Worm (Caenorhabditis elegans) whole organism, L1 larva: ENCODE results near the gene T01C3.2.

ENCODE experiments used
- C16A3.4 ChIP-seq: fragments of 150-350 bp; optimal IDR thresholded peaks from 2 replicates; lab custom pipeline; 2014; ENCODE audit warnings: missing biosample characterization, missing genetic modification characterization
- C34B4.2 ChIP-seq: sonication (generic microtip); optimal IDR thresholded peaks from 2 replicates; lab custom pipeline; 2017; ENCODE audit warnings: mild to moderate bottlenecking, missing genetic modification characterization, missing compliant biosample characterization
- F16B12.6 ChIP-seq: fragments of 150-350 bp; optimal IDR thresholded peaks from 2 replicates; lab custom pipeline; 2014; ENCODE audit warnings: missing biosample characterization, missing genetic modification characterization
- Y116A8C.19 ChIP-seq: sonication (generic microtip); optimal IDR thresholded peaks from 2 replicates; lab custom pipeline; 2016; ENCODE audit warnings: missing compliant biosample characterization, missing genetic modification characterization, borderline replicate concordance
- aha-1 ChIP-seq: fragments of 150-350 bp; optimal IDR thresholded peaks from 2 replicates; lab custom pipeline; 2014; ENCODE audit warnings: missing biosample characterization, missing genetic modification characterization
- aly-2 ChIP-seq: fragments of 150-350 bp; optimal IDR thresholded peaks from 2 replicates; lab custom pipeline; 2014; ENCODE audit warnings: missing biosample characterization, missing genetic modification characterization
- ama-1 ChIP-seq: fragments of 150-350 bp; optimal IDR thresholded peaks from 2 replicates; lab custom pipeline; 2014
- blmp-1 ChIP-seq: fragments of 150-350 bp; optimal IDR thresholded peaks from 2 replicates; lab custom pipeline; 2014; ENCODE audit warnings: missing biosample characterization, missing genetic modification characterization
- ceh-82 ChIP-seq, 3 experiments: fragments of 150-350 bp in 1 of 3; sonication (generic microtip) in 2 of 3; optimal IDR thresholded peaks; 2 replicates each; lab custom pipeline; 2014 to 2017; ENCODE audit warnings: missing biosample characterization in 3 of 3, missing genetic modification characterization in 3 of 3
- ces-1 ChIP-seq: fragments of 150-350 bp; optimal IDR thresholded peaks from 2 replicates; lab custom pipeline; 2014; ENCODE audit warnings: missing biosample characterization, missing genetic modification reagents, missing genetic modification characterization
- dpl-1 ChIP-seq, 3 experiments: fragments of 150-350 bp in 2 of 3; sonication (generic microtip) in 1 of 3; optimal IDR thresholded peaks; 2 replicates each; lab custom pipeline; 2014 to 2017; ENCODE audit warnings: missing biosample characterization in 3 of 3, missing genetic modification characterization in 3 of 3, missing genetic modification reagents in 3 of 3
- dsc-1 ChIP-seq: sonication (generic microtip); optimal IDR thresholded peaks from 2 replicates; lab custom pipeline; 2016; ENCODE audit warnings: mild to moderate bottlenecking, missing genetic modification characterization, missing compliant biosample characterization
- efl-1 ChIP-seq, 4 experiments: fragments of 150-350 bp; optimal IDR thresholded peaks in 3 of 4; peaks in 1 of 4; 1 replicate in 1 of 4; 2 replicates in 3 of 4; lab custom pipeline; 2014; ENCODE audit warnings: missing biosample characterization in 2 of 4, missing genetic modification characterization in 2 of 4, missing genetic modification reagents in 2 of 4
- egl-13 ChIP-seq: sonication (generic microtip); optimal IDR thresholded peaks from 2 replicates; lab custom pipeline; 2016; ENCODE audit warnings: missing genotype, missing genetic modification reagents, missing genetic modification characterization, missing compliant biosample characterization
- egl-27 ChIP-seq, 2 experiments: fragments of 150-350 bp in 1 of 2; sonication (generic microtip); optimal IDR thresholded peaks; 3 replicates each; lab custom pipeline; 2017 to 2018; ENCODE audit warnings: missing biosample characterization in 2 of 2, missing genetic modification characterization in 2 of 2, missing genetic modification reagents in 2 of 2
- elt-2 ChIP-seq: sonication (generic microtip); optimal IDR thresholded peaks from 2 replicates; lab custom pipeline; 2016; ENCODE audit warnings: missing genetic modification characterization, mild to moderate bottlenecking, inconsistent platforms, missing compliant biosample characterization, missing genetic modification reagents
- ets-5 ChIP-seq: fragments of 200-800 bp; sonication (Bioruptor generic); IDR thresholded peaks from 2 replicates; pipeline ENCODE4 v1.3.6; 2022; ENCODE audit warnings: missing genetic modification characterization, missing compliant biosample characterization
- fkh-10 ChIP-seq: sonication (generic microtip); optimal IDR thresholded peaks from 2 replicates; lab custom pipeline; 2017; ENCODE audit warnings: missing biosample characterization, missing genetic modification reagents, missing genetic modification characterization
- fkh-4 ChIP-seq: sonication (generic microtip); optimal IDR thresholded peaks from 2 replicates; lab custom pipeline; 2016; ENCODE audit warnings: missing compliant biosample characterization, missing genetic modification characterization, borderline replicate concordance
- grh-1 ChIP-seq: fragments of 200-800 bp; sonication (Bioruptor generic); IDR thresholded peaks from 2 replicates; pipeline ENCODE4 v1.3.6; 2022; ENCODE audit warnings: missing genetic modification reagents, missing genetic modification characterization, missing compliant biosample characterization
- hpl-2 ChIP-seq: fragments of 150-350 bp; optimal IDR thresholded peaks from 2 replicates; lab custom pipeline; 2014; ENCODE audit warnings: missing biosample characterization, missing genetic modification reagents, missing genetic modification characterization
- jun-1 ChIP-seq: fragments of 150-350 bp; optimal IDR thresholded peaks from 2 replicates; lab custom pipeline; 2014; ENCODE audit warnings: missing biosample characterization, missing genetic modification reagents, missing genetic modification characterization
- lin-39 ChIP-seq: fragments of 150-350 bp; optimal IDR thresholded peaks from 2 replicates; lab custom pipeline; 2014; ENCODE audit warnings: missing biosample characterization, missing genetic modification reagents, missing genetic modification characterization
- lir-3 ChIP-seq: sonication (generic microtip); optimal IDR thresholded peaks from 2 replicates; lab custom pipeline; 2016; ENCODE audit warnings: mild to moderate bottlenecking, missing genetic modification characterization, moderate library complexity, missing compliant biosample characterization; ENCODE audit not compliant: poor library complexity
- lsy-2 ChIP-seq, 2 experiments: fragments of 150-350 bp; optimal IDR thresholded peaks; 2 replicates each; lab custom pipeline; 2014; ENCODE audit warnings: missing biosample characterization in 2 of 2, missing genetic modification characterization in 2 of 2
- mab-9 ChIP-seq: fragments of 200-800 bp; sonication (Bioruptor generic); IDR thresholded peaks from 2 replicates; pipeline ENCODE4 v1.3.6; 2022; ENCODE audit warnings: missing genetic modification reagents, missing genetic modification characterization, missing compliant biosample characterization
- mdl-1 ChIP-seq, 2 experiments: fragments of 150-350 bp; optimal IDR thresholded peaks; 2 replicates each; lab custom pipeline; 2014 to 2017; ENCODE audit warnings: missing biosample characterization in 2 of 2, missing genetic modification characterization in 2 of 2, inconsistent platforms in 1 of 2
- mep-1 ChIP-seq: fragments of 150-350 bp; optimal IDR thresholded peaks from 2 replicates; lab custom pipeline; 2014; ENCODE audit warnings: missing biosample characterization, missing genetic modification characterization
- nhr-11 ChIP-seq: fragments of 150-350 bp; optimal IDR thresholded peaks from 2 replicates; lab custom pipeline; 2014; ENCODE audit warnings: missing biosample characterization, missing genetic modification characterization
- nhr-47 ChIP-seq: sonication (generic microtip); optimal IDR thresholded peaks from 2 replicates; lab custom pipeline; 2016; ENCODE audit warnings: mild to moderate bottlenecking, missing genetic modification characterization, moderate library complexity, missing compliant biosample characterization
- nhr-71 ChIP-seq: sonication (generic microtip); optimal IDR thresholded peaks from 2 replicates; lab custom pipeline; 2016; ENCODE audit warnings: mild to moderate bottlenecking, missing genetic modification characterization, moderate library complexity, missing compliant biosample characterization
- nhr-76 ChIP-seq: sonication (generic microtip); optimal IDR thresholded peaks from 2 replicates; lab custom pipeline; 2017; ENCODE audit warnings: missing biosample characterization, missing genetic modification characterization
- pax-3 ChIP-seq: fragments of 200-800 bp; sonication (Bioruptor generic); optimal IDR thresholded peaks from 2 replicates; lab custom pipeline; 2018; ENCODE audit warnings: mild to moderate bottlenecking, missing genetic modification characterization, moderate library complexity, missing compliant biosample characterization
- snpc-4 ChIP-seq: fragments of 150-350 bp; optimal IDR thresholded peaks from 2 replicates; lab custom pipeline; 2014; ENCODE audit warnings: missing biosample characterization, missing genetic modification characterization
- snu-23 ChIP-seq: sonication (generic microtip); optimal IDR thresholded peaks from 2 replicates; lab custom pipeline; 2016; ENCODE audit warnings: missing genetic modification characterization, missing compliant biosample characterization
- sptf-1 ChIP-seq: fragments of 150-350 bp; optimal IDR thresholded peaks from 2 replicates; lab custom pipeline; 2014; ENCODE audit warnings: missing biosample characterization, missing genetic modification characterization
- unc-30 ChIP-seq: sonication (generic microtip); optimal IDR thresholded peaks from 2 replicates; lab custom pipeline; 2017; ENCODE audit warnings: missing biosample characterization, missing genetic modification characterization
- unc-62 ChIP-seq: fragments of 150-350 bp; optimal IDR thresholded peaks from 2 replicates; lab custom pipeline; 2014; ENCODE audit warnings: missing biosample characterization, missing genetic modification reagents, missing genetic modification characterization
- unc-98 ChIP-seq: fragments of 200-800 bp; sonication (Bioruptor generic); IDR thresholded peaks from 2 replicates; pipeline ENCODE4 v1.3.6; 2022; ENCODE audit warnings: missing genetic modification characterization, missing compliant biosample characterization
- xbp-1 ChIP-seq: sonication (generic microtip); optimal IDR thresholded peaks from 2 replicates; lab custom pipeline; 2016; ENCODE audit warnings: missing genetic modification characterization, missing compliant biosample characterization
- ztf-11 ChIP-seq, 2 experiments: sonication (generic microtip); optimal IDR thresholded peaks; 2 replicates each; lab custom pipeline; 2016 to 2017; ENCODE audit warnings: missing genetic modification characterization in 2 of 2, missing biosample characterization in 1 of 2, missing compliant biosample characterization in 1 of 2
- ztf-4 ChIP-seq: fragments of 150-350 bp; optimal IDR thresholded peaks from 2 replicates; lab custom pipeline; 2014; ENCODE audit warnings: missing biosample characterization, missing genetic modification characterization

T01C3.2 gene

DNA sequence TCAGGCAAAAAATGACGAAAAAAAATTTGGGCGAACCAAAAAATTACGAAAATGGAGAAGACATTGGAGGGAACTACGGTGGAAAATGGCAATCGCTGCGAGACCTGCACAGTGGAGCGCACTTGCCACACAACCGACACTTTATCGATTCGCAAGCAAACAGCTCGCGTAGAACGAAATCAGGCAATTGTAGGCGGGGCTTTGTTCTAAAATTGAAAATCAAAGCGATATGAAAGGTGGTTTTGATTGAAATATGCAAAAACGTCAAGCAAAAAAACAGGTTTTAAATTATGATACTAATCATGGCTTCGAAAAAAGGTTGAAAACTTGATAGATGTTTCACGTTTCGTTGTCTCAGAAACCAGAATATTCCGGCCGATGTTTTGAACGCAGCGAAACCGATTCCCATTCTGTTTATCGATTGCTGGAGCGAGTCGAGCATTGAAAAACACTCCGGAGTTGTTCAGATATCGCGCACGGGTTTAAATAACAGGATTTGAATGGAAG is 11.3 kb downstream of the T01C3.2 start, which contains the start of the genes fib-1 and mut-15 (continued):
- peak; percentile 2 for TF ChIP-seq aha-1 (tag; lab: Kevin White, UChicago)
- peak; percentile 87 for TF ChIP-seq jun-1 (tag; lab: Kevin White, UChicago)
- peak; percentile 86 for TF ChIP-seq lir-3 (tag; lab: Kevin White, UChicago)
- TF ChIP-seq fkh-4 (tag; lab: Kevin White, UChicago): peak; percentile 81
- TF ChIP-seq ztf-11 (tag; optimal IDR thresholded peaks at IDR 0.05; lab: Kevin White, UChicago): peak in 1 of 2 experiments; percentile 92
- peak; percentile 57 for TF ChIP-seq F16B12.6 (tag; lab: Kevin White, UChicago)
- TF ChIP-seq nhr-76 (tag; lab: Kevin White, UChicago): no peak
- peak; percentile 74 for TF ChIP-seq fkh-10 (GFP tag; lab: Kevin White, UChicago)
- peak; percentile 33 for TF ChIP-seq aly-2 (tag; lab: Kevin White, UChicago)
- peak; percentile 55 for TF ChIP-seq nhr-11
- TF ChIP-seq elt-2 (tag; lab: Kevin White, UChicago): peak; percentile 68
- peak; percentile 94 for TF ChIP-seq mep-1 (tag; lab: Kevin White, UChicago)
- peak; percentile 96 for TF ChIP-seq nhr-71 (tag; lab: Kevin White, UChicago)
- peak; percentile 65 for TF ChIP-seq hpl-2
- peak; percentile 82 for TF ChIP-seq mab-9 (GFP tag; lab: Robert Waterston, UW)
- TF ChIP-seq Y116A8C.19 (tag; lab: Kevin White, UChicago): peak; percentile 40

DNA sequence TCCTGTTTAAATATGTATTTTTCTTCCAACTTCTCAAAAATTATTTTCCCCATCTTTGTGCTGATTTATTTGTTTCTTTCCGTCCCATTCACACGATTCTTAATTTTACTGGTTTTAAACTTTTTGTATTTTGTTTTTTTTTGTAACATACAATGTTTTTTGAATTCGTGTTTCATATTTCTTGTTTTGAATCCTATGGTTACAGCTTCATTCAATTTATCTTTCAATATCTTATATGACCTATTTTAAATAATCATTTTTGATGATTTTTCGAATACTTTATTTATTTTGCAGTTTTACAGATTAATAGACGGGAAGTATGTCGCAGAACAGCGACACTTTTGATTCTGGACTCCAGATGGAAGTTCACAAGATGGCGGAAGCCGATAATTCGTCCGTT is 13.8 kb downstream of the T01C3.2 start, which contains the start of gene hrde-2:
Gene hrde-2 (plus strand): TSS at position 301 of the 400 bp plus-strand sequence.
- no peak for TF ChIP-seq grh-1 (GFP tag; lab: Robert Waterston, UW)
- TF ChIP-seq fkh-10 (GFP tag; lab: Kevin White, UChicago): no peak
- no peak for TF ChIP-seq snu-23 (GFP tag; lab: Kevin White, UChicago)
- no peak for TF ChIP-seq lsy-2 (tag; optimal IDR thresholded peaks at IDR 0.05; lab: Kevin White, UChicago)
- no peak for TF ChIP-seq ztf-4 (tag; lab: Kevin White, UChicago)
- TF ChIP-seq mep-1 (tag; lab: Kevin White, UChicago): no peak
- TF ChIP-seq egl-13 (tag; lab: Kevin White, UChicago): no peak
- TF ChIP-seq blmp-1: no peak
- TF ChIP-seq pax-3 (tag; lab: Kevin White, UChicago): no peak
- no peak for TF ChIP-seq snpc-4 (tag; lab: Kevin White, UChicago)
- no peak for TF ChIP-seq nhr-47 (tag; lab: Kevin White, UChicago)
- TF ChIP-seq egl-27 (tag; optimal IDR thresholded peaks at IDR 0.05; lab: Kevin White, UChicago): no peak
- no peak for TF ChIP-seq unc-30 (tag; lab: Kevin White, UChicago)
- TF ChIP-seq Y116A8C.19 (tag; lab: Kevin White, UChicago): no peak
- no peak for TF ChIP-seq ets-5
- no peak for TF ChIP-seq dpl-1 (GFP tag; optimal IDR thresholded peaks at IDR 0.05; lab: Kevin White, UChicago)

ce11 chrV:15011560-15011959 is 20.6 kb downstream of the T01C3.2 start, which contains the start of gene nmr-2:
Gene nmr-2 (minus strand): TSS chrV:15011660.
- TF ChIP-seq ces-1 (GFP tag; lab: Kevin White, UChicago): no peak
- TF ChIP-seq mdl-1 (tag; optimal IDR thresholded peaks at IDR 0.05; lab: Kevin White, UChicago): no peak
- no peak for TF ChIP-seq aly-2 (tag; lab: Kevin White, UChicago)
- no peak for TF ChIP-seq C16A3.4 (tag; lab: Kevin White, UChicago)
- no peak for TF ChIP-seq xbp-1
- TF ChIP-seq efl-1 (optimal IDR thresholded peaks at IDR 0.05; lab: Kevin White, UChicago): no peak
- no peak for TF ChIP-seq efl-1 (GFP tag; optimal IDR thresholded peaks at IDR 0.05 in 1 of 2; lab: Kevin White, UChicago)
- no peak for TF ChIP-seq F16B12.6 (tag; lab: Kevin White, UChicago)
- no peak for TF ChIP-seq dsc-1 (tag; lab: Kevin White, UChicago)
- no peak for TF ChIP-seq ceh-82 (tag; optimal IDR thresholded peaks at IDR 0.05; lab: Kevin White, UChicago)
- no peak for TF ChIP-seq unc-98 (GFP tag; lab: Robert Waterston, UW)
- TF ChIP-seq lin-39: no peak
- TF ChIP-seq sptf-1 (tag; lab: Kevin White, UChicago): no peak
- no peak for TF ChIP-seq ztf-4 (tag; lab: Kevin White, UChicago)
- TF ChIP-seq unc-62 (GFP tag; lab: Kevin White, UChicago): no peak
- TF ChIP-seq egl-13 (tag; lab: Kevin White, UChicago): no peak
- no peak for TF ChIP-seq C34B4.2 (tag; lab: Kevin White, UChicago)
- TF ChIP-seq ama-1 (lab: Kevin White, UChicago): no peak
- no peak for TF ChIP-seq aha-1 (tag; lab: Kevin White, UChicago)
- TF ChIP-seq, all 84 proteins: peak for 0
